Worm (Caenorhabditis elegans) whole organism, L1 larva: ENCODE results near the gene F26F12.3.

ENCODE experiments used
- C04F5.9 ChIP-seq: sonication (generic microtip); optimal IDR thresholded peaks from 2 replicates; lab custom pipeline; 2016; ENCODE audit warnings: missing genetic modification characterization, missing compliant biosample characterization
- C16A3.4 ChIP-seq: fragments of 150-350 bp; optimal IDR thresholded peaks from 2 replicates; lab custom pipeline; 2014; ENCODE audit warnings: missing biosample characterization, missing genetic modification characterization
- C34B4.2 ChIP-seq: sonication (generic microtip); optimal IDR thresholded peaks from 2 replicates; lab custom pipeline; 2017; ENCODE audit warnings: mild to moderate bottlenecking, missing genetic modification characterization, missing compliant biosample characterization
- F16B12.6 ChIP-seq: fragments of 150-350 bp; optimal IDR thresholded peaks from 2 replicates; lab custom pipeline; 2014; ENCODE audit warnings: missing biosample characterization, missing genetic modification characterization
- alr-1 ChIP-seq: fragments of 200-800 bp; sonication (Bioruptor generic); optimal IDR thresholded peaks from 2 replicates; lab custom pipeline; 2018; ENCODE audit warnings: borderline replicate concordance, mild to moderate bottlenecking, missing genetic modification characterization, missing compliant biosample characterization
- ama-1 ChIP-seq: fragments of 150-350 bp; optimal IDR thresholded peaks from 2 replicates; lab custom pipeline; 2014
- blmp-1 ChIP-seq: fragments of 150-350 bp; optimal IDR thresholded peaks from 2 replicates; lab custom pipeline; 2014; ENCODE audit warnings: missing biosample characterization, missing genetic modification characterization
- ceh-63 ChIP-seq: fragments of 200-800 bp; sonication (Bioruptor generic); optimal IDR thresholded peaks from 2 replicates; lab custom pipeline; 2018; ENCODE audit warnings: mild to moderate bottlenecking, missing genetic modification characterization, missing compliant biosample characterization
- ceh-8 ChIP-seq: fragments of 200-800 bp; sonication (Bioruptor generic); optimal IDR thresholded peaks from 2 replicates; lab custom pipeline; 2018; ENCODE audit warnings: mild to moderate bottlenecking, missing genetic modification characterization, moderate library complexity, missing compliant biosample characterization
- ceh-82 ChIP-seq, 3 experiments: fragments of 150-350 bp in 1 of 3; sonication (generic microtip) in 2 of 3; optimal IDR thresholded peaks; 2 replicates each; lab custom pipeline; 2014 to 2017; ENCODE audit warnings: missing biosample characterization in 3 of 3, missing genetic modification characterization in 3 of 3
- ces-1 ChIP-seq: fragments of 150-350 bp; optimal IDR thresholded peaks from 2 replicates; lab custom pipeline; 2014; ENCODE audit warnings: missing biosample characterization, missing genetic modification reagents, missing genetic modification characterization
- dsc-1 ChIP-seq: sonication (generic microtip); optimal IDR thresholded peaks from 2 replicates; lab custom pipeline; 2016; ENCODE audit warnings: mild to moderate bottlenecking, missing genetic modification characterization, missing compliant biosample characterization
- egl-13 ChIP-seq: sonication (generic microtip); optimal IDR thresholded peaks from 2 replicates; lab custom pipeline; 2016; ENCODE audit warnings: missing genotype, missing genetic modification reagents, missing genetic modification characterization, missing compliant biosample characterization
- egl-27 ChIP-seq, 2 experiments: fragments of 150-350 bp in 1 of 2; sonication (generic microtip); optimal IDR thresholded peaks; 3 replicates each; lab custom pipeline; 2017 to 2018; ENCODE audit warnings: missing biosample characterization in 2 of 2, missing genetic modification characterization in 2 of 2, missing genetic modification reagents in 2 of 2
- elt-3 ChIP-seq, 6 experiments: fragments of 150-350 bp in 1 of 6; sonication (generic microtip); optimal IDR thresholded peaks; 2 replicates each; lab custom pipeline; 2017 to 2018; ENCODE audit warnings: missing biosample characterization in 6 of 6, missing genetic modification characterization in 6 of 6, inconsistent platforms in 1 of 6
- ets-5 ChIP-seq: fragments of 200-800 bp; sonication (Bioruptor generic); IDR thresholded peaks from 2 replicates; pipeline ENCODE4 v1.3.6; 2022; ENCODE audit warnings: missing genetic modification characterization, missing compliant biosample characterization
- fkh-10 ChIP-seq: sonication (generic microtip); optimal IDR thresholded peaks from 2 replicates; lab custom pipeline; 2017; ENCODE audit warnings: missing biosample characterization, missing genetic modification reagents, missing genetic modification characterization
- fkh-4 ChIP-seq: sonication (generic microtip); optimal IDR thresholded peaks from 2 replicates; lab custom pipeline; 2016; ENCODE audit warnings: missing compliant biosample characterization, missing genetic modification characterization, borderline replicate concordance
- fkh-8 ChIP-seq: sonication (generic microtip); optimal IDR thresholded peaks from 2 replicates; lab custom pipeline; 2016; ENCODE audit warnings: mild to moderate bottlenecking, missing genetic modification characterization, missing compliant biosample characterization
- hlh-4 ChIP-seq: sonication (generic microtip); optimal IDR thresholded peaks from 2 replicates; lab custom pipeline; 2016; ENCODE audit warnings: mild to moderate bottlenecking, missing genetic modification characterization, missing compliant biosample characterization
- hpl-2 ChIP-seq: fragments of 150-350 bp; optimal IDR thresholded peaks from 2 replicates; lab custom pipeline; 2014; ENCODE audit warnings: missing biosample characterization, missing genetic modification reagents, missing genetic modification characterization
- irx-1 ChIP-seq: sonication (generic microtip); optimal IDR thresholded peaks from 2 replicates; lab custom pipeline; 2016; ENCODE audit warnings: missing genetic modification characterization, missing compliant biosample characterization
- isw-1 ChIP-seq: fragments of 200-800 bp; sonication (Bioruptor generic); IDR thresholded peaks from 2 replicates; pipeline ENCODE4 v1.3.6; 2022; ENCODE audit warnings: missing genetic modification characterization, missing compliant biosample characterization
- jun-1 ChIP-seq: fragments of 150-350 bp; optimal IDR thresholded peaks from 2 replicates; lab custom pipeline; 2014; ENCODE audit warnings: missing biosample characterization, missing genetic modification reagents, missing genetic modification characterization
- lin-13 ChIP-seq: fragments of 150-350 bp; optimal IDR thresholded peaks from 2 replicates; lab custom pipeline; 2014; ENCODE audit warnings: missing biosample characterization, missing genetic modification reagents, missing genetic modification characterization
- lin-14 ChIP-seq: fragments of 200-800 bp; sonication (Bioruptor generic); optimal IDR thresholded peaks from 2 replicates; lab custom pipeline; 2018; ENCODE audit warnings: mild to moderate bottlenecking, missing genetic modification characterization, moderate library complexity, missing compliant biosample characterization
- lin-15B ChIP-seq: fragments of 150-350 bp; sonication (generic microtip); optimal IDR thresholded peaks from 3 replicates; lab custom pipeline; 2014; ENCODE audit warnings: missing biosample characterization, missing genetic modification characterization
- lin-39 ChIP-seq: fragments of 150-350 bp; optimal IDR thresholded peaks from 2 replicates; lab custom pipeline; 2014; ENCODE audit warnings: missing biosample characterization, missing genetic modification reagents, missing genetic modification characterization
- lsy-2 ChIP-seq, 2 experiments: fragments of 150-350 bp; optimal IDR thresholded peaks; 2 replicates each; lab custom pipeline; 2014; ENCODE audit warnings: missing biosample characterization in 2 of 2, missing genetic modification characterization in 2 of 2
- mab-9 ChIP-seq: fragments of 200-800 bp; sonication (Bioruptor generic); IDR thresholded peaks from 2 replicates; pipeline ENCODE4 v1.3.6; 2022; ENCODE audit warnings: missing genetic modification reagents, missing genetic modification characterization, missing compliant biosample characterization
- nhr-11 ChIP-seq: fragments of 150-350 bp; optimal IDR thresholded peaks from 2 replicates; lab custom pipeline; 2014; ENCODE audit warnings: missing biosample characterization, missing genetic modification characterization
- nhr-19 ChIP-seq: fragments of 200-800 bp; sonication (Bioruptor generic); conservative IDR thresholded peaks from 2 replicates; pipeline ENCODE4 v1.3.6; 2022; ENCODE audit warnings: missing genetic modification characterization, missing compliant biosample characterization
- nhr-71 ChIP-seq: sonication (generic microtip); optimal IDR thresholded peaks from 2 replicates; lab custom pipeline; 2016; ENCODE audit warnings: mild to moderate bottlenecking, missing genetic modification characterization, moderate library complexity, missing compliant biosample characterization
- nhr-84 ChIP-seq: sonication (generic microtip); optimal IDR thresholded peaks from 2 replicates; lab custom pipeline; 2017; ENCODE audit warnings: missing biosample characterization, missing genetic modification characterization
- nhr-85 ChIP-seq: sonication (generic microtip); peaks from one replicate; lab custom pipeline; 2016; ENCODE audit warnings: missing genetic modification characterization, inconsistent platforms, missing compliant biosample characterization
- nhr-90 ChIP-seq: sonication (generic microtip); optimal IDR thresholded peaks from 2 replicates; lab custom pipeline; 2016; ENCODE audit warnings: mild to moderate bottlenecking, missing genetic modification characterization, missing compliant biosample characterization; ENCODE audit not compliant: poor library complexity
- pag-3 ChIP-seq: sonication (generic microtip); optimal IDR thresholded peaks from 2 replicates; lab custom pipeline; 2017; ENCODE audit warnings: missing genetic modification characterization, mild to moderate bottlenecking, missing compliant biosample characterization, antibody characterized with exemption, borderline replicate concordance; ENCODE audit not compliant: insufficient read depth
- pax-3 ChIP-seq: fragments of 200-800 bp; sonication (Bioruptor generic); optimal IDR thresholded peaks from 2 replicates; lab custom pipeline; 2018; ENCODE audit warnings: mild to moderate bottlenecking, missing genetic modification characterization, moderate library complexity, missing compliant biosample characterization
- skn-1 ChIP-seq: fragments of 150-350 bp; optimal IDR thresholded peaks from 2 replicates; lab custom pipeline; 2014; ENCODE audit warnings: missing biosample characterization, missing genetic modification characterization
- snu-23 ChIP-seq: sonication (generic microtip); optimal IDR thresholded peaks from 2 replicates; lab custom pipeline; 2016; ENCODE audit warnings: missing genetic modification characterization, missing compliant biosample characterization
- sptf-1 ChIP-seq: fragments of 150-350 bp; optimal IDR thresholded peaks from 2 replicates; lab custom pipeline; 2014; ENCODE audit warnings: missing biosample characterization, missing genetic modification characterization
- sup-37 ChIP-seq: fragments of 200-800 bp; sonication (Bioruptor generic); optimal IDR thresholded peaks from 2 replicates; lab custom pipeline; 2018; ENCODE audit warnings: mild to moderate bottlenecking, missing genetic modification characterization, missing compliant biosample characterization
- swsn-7 ChIP-seq: sonication (generic microtip); optimal IDR thresholded peaks from 2 replicates; lab custom pipeline; 2016; ENCODE audit warnings: missing genetic modification characterization, missing compliant biosample characterization
- tbx-2 ChIP-seq: sonication (generic microtip); optimal IDR thresholded peaks from 2 replicates; lab custom pipeline; 2016; ENCODE audit warnings: missing genetic modification characterization, missing compliant biosample characterization
- tlp-1 ChIP-seq: fragments of 150-350 bp; optimal IDR thresholded peaks from 2 replicates; lab custom pipeline; 2014; ENCODE audit warnings: missing biosample characterization, missing genetic modification characterization
- unc-130 ChIP-seq: fragments of 150-350 bp; optimal IDR thresholded peaks from 2 replicates; lab custom pipeline; 2017; ENCODE audit warnings: missing biosample characterization, missing genetic modification characterization, inconsistent platforms
- unc-30 ChIP-seq: sonication (generic microtip); optimal IDR thresholded peaks from 2 replicates; lab custom pipeline; 2017; ENCODE audit warnings: missing biosample characterization, missing genetic modification characterization
- unc-62 ChIP-seq: fragments of 150-350 bp; optimal IDR thresholded peaks from 2 replicates; lab custom pipeline; 2014; ENCODE audit warnings: missing biosample characterization, missing genetic modification reagents, missing genetic modification characterization
- unc-86 ChIP-seq: sonication (generic microtip); optimal IDR thresholded peaks from 2 replicates; lab custom pipeline; 2016; ENCODE audit warnings: missing genetic modification characterization, missing compliant biosample characterization
- zag-1 ChIP-seq: fragments of 150-350 bp; optimal IDR thresholded peaks from 2 replicates; lab custom pipeline; 2014; ENCODE audit warnings: missing biosample characterization, missing genetic modification characterization
- zip-4 ChIP-seq: fragments of 200-800 bp; sonication (Bioruptor generic); optimal IDR thresholded peaks from 2 replicates; lab custom pipeline; 2018; ENCODE audit warnings: mild to moderate bottlenecking, missing genetic modification characterization, moderate library complexity, missing compliant biosample characterization
- ztf-11 ChIP-seq, 2 experiments: sonication (generic microtip); optimal IDR thresholded peaks; 2 replicates each; lab custom pipeline; 2016 to 2017; ENCODE audit warnings: missing genetic modification characterization in 2 of 2, missing biosample characterization in 1 of 2, missing compliant biosample characterization in 1 of 2
- ztf-4 ChIP-seq: fragments of 150-350 bp; optimal IDR thresholded peaks from 2 replicates; lab custom pipeline; 2014; ENCODE audit warnings: missing biosample characterization, missing genetic modification characterization

F26F12.3 gene

DNA sequence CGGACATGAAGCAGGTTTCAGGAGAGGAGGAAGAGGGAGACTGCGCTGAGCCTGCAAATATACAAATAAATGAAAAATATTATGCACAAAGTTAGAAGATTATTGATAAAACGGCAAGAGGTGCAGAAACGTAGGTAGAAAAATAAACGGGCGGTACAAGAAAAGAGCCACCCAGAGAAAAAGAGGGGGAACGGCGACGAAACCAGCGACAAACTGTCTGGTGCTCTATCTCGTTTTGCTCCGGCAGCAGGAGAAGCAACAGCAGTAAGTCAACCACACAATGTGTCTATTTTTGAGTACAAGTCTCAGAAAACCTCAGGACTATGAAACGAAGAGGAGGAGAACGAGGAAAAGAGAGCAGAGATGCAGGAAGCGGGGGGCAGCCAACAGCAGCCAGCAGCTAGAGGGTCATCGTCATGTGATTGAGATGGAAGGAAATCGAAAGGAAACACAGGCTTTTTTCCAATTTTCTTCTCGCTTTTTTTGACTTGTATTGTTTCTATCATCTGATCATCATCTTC is at the start of gene F26F12.3:
TSS of gene F26F12.3 (minus strand) at position 51 of the 521 bp plus-strand sequence.
- no peak for TF ChIP-seq ceh-63 (GFP tag; lab: Kevin White, UChicago)
- peak; percentile 76 for TF ChIP-seq fkh-10 (GFP tag; lab: Kevin White, UChicago)
- peak; percentile 59 for TF ChIP-seq jun-1 (tag; lab: Kevin White, UChicago)
- no peak for TF ChIP-seq unc-30 (tag; lab: Kevin White, UChicago)
- no peak for TF ChIP-seq nhr-11 (tag; lab: Kevin White, UChicago)
- TF ChIP-seq nhr-85 (tag; lab: Kevin White, UChicago), result peak; percentile 70
- peak; percentile 54 for TF ChIP-seq dsc-1
- TF ChIP-seq C04F5.9 (tag; lab: Kevin White, UChicago), result peak; percentile 1
- no peak for TF ChIP-seq unc-62
- peak; percentile 50 for TF ChIP-seq unc-130
- no peak for TF ChIP-seq sup-37 (GFP tag; lab: Kevin White, UChicago)
- no peak for TF ChIP-seq sptf-1
- no peak for TF ChIP-seq mab-9 (GFP tag; lab: Robert Waterston, UW)
- no peak for TF ChIP-seq ces-1 (GFP tag; lab: Kevin White, UChicago)
- TF ChIP-seq C34B4.2 (tag; lab: Kevin White, UChicago), result no peak
- TF ChIP-seq ztf-4 (tag; lab: Kevin White, UChicago), result no peak
- TF ChIP-seq elt-3 (tag; optimal IDR thresholded peaks at IDR 0.05; lab: Kevin White, UChicago), result no peak
- no peak for TF ChIP-seq lin-39 (tag; lab: Kevin White, UChicago)
- TF ChIP-seq zip-4 (GFP tag; lab: Kevin White, UChicago), result peak; percentile 3
- no peak for TF ChIP-seq fkh-4 (tag; lab: Kevin White, UChicago)
- peak; percentile 42 for TF ChIP-seq irx-1
- TF ChIP-seq zag-1 (tag; lab: Kevin White, UChicago), result no peak
- TF ChIP-seq fkh-8 (tag; lab: Kevin White, UChicago), result peak; percentile 76
- TF ChIP-seq ets-5, result no peak
- TF ChIP-seq lsy-2 (tag; optimal IDR thresholded peaks at IDR 0.05; lab: Kevin White, UChicago), result peak; percentile 58 to 71
- peak; percentile 5; the same call in 1 of the 2 replicates for TF ChIP-seq isw-1 (GFP tag; lab: Robert Waterston, UW)
- no peak for TF ChIP-seq alr-1 (tag; lab: Kevin White, UChicago)
- no peak for TF ChIP-seq ceh-8 (GFP tag; lab: Kevin White, UChicago)
- TF ChIP-seq ztf-11 (tag; optimal IDR thresholded peaks at IDR 0.05; lab: Kevin White, UChicago), result no peak
- peak; percentile 94 for TF ChIP-seq lin-14 (GFP tag; lab: Kevin White, UChicago)
- TF ChIP-seq nhr-19, result peak; percentile 69; the same call in 1 of the 2 replicates
- peak; percentile 81 for TF ChIP-seq snu-23 (GFP tag; lab: Kevin White, UChicago)
- TF ChIP-seq C16A3.4 (tag; lab: Kevin White, UChicago), result peak; percentile 43
- peak; percentile 5 for TF ChIP-seq F16B12.6 (tag; lab: Kevin White, UChicago)
- TF ChIP-seq blmp-1 (tag; lab: Kevin White, UChicago), result peak; percentile 66
- TF ChIP-seq swsn-7 (tag; lab: Kevin White, UChicago), result peak; percentile 71
- peak; percentile 20 for TF ChIP-seq nhr-90 (tag; lab: Kevin White, UChicago)
- TF ChIP-seq nhr-84 (tag; lab: Kevin White, UChicago), result no peak
- TF ChIP-seq pax-3 (tag; lab: Kevin White, UChicago), result peak; percentile 39
- TF ChIP-seq lin-13 (GFP tag; lab: Kevin White, UChicago), result peak; percentile 59
- TF ChIP-seq unc-86 (tag; lab: Kevin White, UChicago), result peak; percentile 32
- TF ChIP-seq egl-13 (tag; lab: Kevin White, UChicago), result peak; percentile 69
- TF ChIP-seq hlh-4 (tag; lab: Kevin White, UChicago), result no peak
- TF ChIP-seq lin-15B (tag; lab: Kevin White, UChicago), result no peak
- TF ChIP-seq egl-27 (tag; optimal IDR thresholded peaks at IDR 0.05; lab: Kevin White, UChicago), result no peak
- no peak for TF ChIP-seq tlp-1 (tag; lab: Kevin White, UChicago)
- TF ChIP-seq ceh-82 (tag; optimal IDR thresholded peaks at IDR 0.05; lab: Kevin White, UChicago), result peak; percentile 0 to 30 (median 27)
- TF ChIP-seq pag-3 (tag; lab: Kevin White, UChicago), result no peak
- no peak for TF ChIP-seq hpl-2 (GFP tag; lab: Kevin White, UChicago)
- peak; percentile 79 for TF ChIP-seq tbx-2 (tag; lab: Kevin White, UChicago)
- TF ChIP-seq nhr-71 (tag; lab: Kevin White, UChicago), result peak; percentile 88
- peak; percentile 41 for TF ChIP-seq skn-1 (tag; lab: Kevin White, UChicago)
- no peak for TF ChIP-seq ama-1 (lab: Kevin White, UChicago)
